Worm (Caenorhabditis elegans): Measurements from ENCODE around the gene srb-5.
"Not testable (repeated sequence)": the region's sequence is repeated elsewhere in the genome, so short reads cannot be mapped to it uniquely, and the experiment has no call there.

The srb-5 gene

DNA sequence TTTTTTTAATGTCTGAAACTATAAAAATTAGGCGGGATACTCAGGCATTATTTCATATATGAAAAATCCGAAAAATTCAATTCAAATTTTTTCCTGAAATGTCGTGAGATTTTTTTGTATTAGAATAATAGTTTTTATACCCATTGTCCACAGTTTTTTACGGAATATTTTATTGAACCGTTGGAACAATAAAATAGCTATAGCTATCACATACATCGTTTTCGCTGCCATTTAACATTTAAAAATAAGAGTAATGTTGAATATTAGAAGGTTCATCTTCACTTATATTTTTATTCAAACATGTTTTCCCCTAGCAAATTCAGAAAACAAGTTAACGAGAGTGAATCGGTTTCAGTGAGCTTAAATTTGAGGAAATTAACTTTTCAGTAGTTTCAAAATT, 8.4 kb upstream of the srb-5 start, which contains the start of gene C27D6.15:
Gene C27D6.15, plus strand, starts transcription at position 301 of the 400 bp plus-strand sequence.
- no peak for TF ChIP-seq lin-13 (GFP tag; optimal IDR thresholded peaks at IDR 0.05)
- TF ChIP-seq fkh-8 (tag; optimal IDR thresholded peaks at IDR 0.05), result no peak
- TF ChIP-seq dsc-1 (tag; optimal IDR thresholded peaks at IDR 0.05), result no peak
- no peak for TF ChIP-seq unc-98 (GFP tag; IDR thresholded peaks at IDR 0.05)
- TF ChIP-seq dpl-1 (GFP tag; optimal IDR thresholded peaks at IDR 0.05), result no peak
- TF ChIP-seq nhr-237 (tag; optimal IDR thresholded peaks at IDR 0.05), result no peak
- no peak for TF ChIP-seq mef-2 (tag; optimal IDR thresholded peaks at IDR 0.05)
- TF ChIP-seq pqm-1 (tag; optimal IDR thresholded peaks at IDR 0.05), result no peak
- no peak for TF ChIP-seq ceh-8 (GFP tag; optimal IDR thresholded peaks at IDR 0.05)
- no peak for TF ChIP-seq hlh-4 (tag; optimal IDR thresholded peaks at IDR 0.05)
- TF ChIP-seq ama-1 (optimal IDR thresholded peaks at IDR 0.05), result no peak
- TF ChIP-seq ets-5 (GFP tag; IDR thresholded peaks at IDR 0.05), result no peak

DNA sequence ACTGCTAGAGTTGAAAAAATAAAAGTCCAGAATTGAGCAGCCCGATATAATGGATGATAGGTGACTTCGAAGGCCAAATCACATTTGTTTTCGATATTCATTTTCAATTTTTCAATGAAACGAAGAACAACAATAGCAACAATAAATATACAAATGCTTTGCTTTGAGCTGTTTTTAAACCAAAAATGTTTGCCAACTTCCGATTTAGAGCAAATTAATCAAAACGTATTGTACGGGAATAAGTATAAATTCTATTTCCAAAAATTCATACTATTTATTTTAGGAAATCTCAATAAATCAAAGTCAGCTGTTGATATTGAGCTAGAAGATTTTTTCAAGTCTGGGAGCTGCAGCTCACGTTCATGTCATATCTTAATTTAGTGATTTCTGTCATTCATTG, 7.7 kb upstream of the srb-5 start, which contains the start of gene srb-1:
Gene srb-1, minus strand, starts transcription at position 101 of the 400 bp plus-strand sequence.
- no peak for TF ChIP-seq nhr-12 (tag; optimal IDR thresholded peaks at IDR 0.05)

DNA sequence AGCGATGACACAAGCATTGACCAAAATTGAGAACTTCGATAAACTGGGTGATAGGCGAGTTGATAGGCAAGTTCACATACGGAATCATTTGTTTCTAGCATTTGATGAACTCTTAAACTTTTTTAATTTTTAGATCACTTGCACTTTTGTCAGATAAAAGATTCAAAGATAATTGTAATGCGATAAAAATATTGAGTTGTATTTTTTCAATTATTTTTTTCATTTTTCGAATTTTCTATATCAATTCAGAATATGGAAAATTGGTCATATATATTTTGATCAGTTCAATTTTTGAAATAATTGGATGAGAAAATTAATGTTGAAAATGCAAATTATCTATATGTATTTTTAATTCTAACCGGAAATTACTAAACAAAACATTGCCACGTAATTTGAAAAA, 3.6 kb upstream of the srb-5 start, which contains the start of gene srb-3:
Gene srb-3, minus strand, starts transcription at position 101 of the 400 bp plus-strand sequence.
- TF ChIP-seq tlp-1 (tag; optimal IDR thresholded peaks at IDR 0.05), result no peak
- no peak for TF ChIP-seq nhr-237 (tag; optimal IDR thresholded peaks at IDR 0.05)
- no peak for TF ChIP-seq elt-2 (tag; optimal IDR thresholded peaks at IDR 0.05)
- TF ChIP-seq ets-5 (GFP tag; IDR thresholded peaks at IDR 0.05), result no peak
- no peak for TF ChIP-seq lin-35 (GFP tag; optimal IDR thresholded peaks at IDR 0.05)
- no peak for TF ChIP-seq lin-13 (GFP tag; optimal IDR thresholded peaks at IDR 0.05)
- no peak for TF ChIP-seq lir-3 (tag; optimal IDR thresholded peaks at IDR 0.05; ENCODE audit: poor library complexity)
- TF ChIP-seq nhr-84 (tag; optimal IDR thresholded peaks at IDR 0.05), result no peak
- no peak for TF ChIP-seq snu-23 (GFP tag; optimal IDR thresholded peaks at IDR 0.05)
- TF ChIP-seq ztf-11 (tag; optimal IDR thresholded peaks at IDR 0.05), result no peak
- TF ChIP-seq lin-39 (tag; optimal IDR thresholded peaks at IDR 0.05), result no peak
- TF ChIP-seq nhr-20 (tag; optimal IDR thresholded peaks at IDR 0.05), result no peak
- TF ChIP-seq pqm-1 (tag; optimal IDR thresholded peaks at IDR 0.05), result no peak
- TF ChIP-seq C34B4.2 (tag; optimal IDR thresholded peaks at IDR 0.05), result no peak
- no peak for TF ChIP-seq F16B12.6 (tag; optimal IDR thresholded peaks at IDR 0.05)
- no peak for TF ChIP-seq jun-1 (tag; optimal IDR thresholded peaks at IDR 0.05)
- TF ChIP-seq Y116A8C.19 (tag; optimal IDR thresholded peaks at IDR 0.05; ENCODE audit: borderline replicate concordance), result no peak
- no peak for TF ChIP-seq mep-1 (tag; optimal IDR thresholded peaks at IDR 0.05)

DNA sequence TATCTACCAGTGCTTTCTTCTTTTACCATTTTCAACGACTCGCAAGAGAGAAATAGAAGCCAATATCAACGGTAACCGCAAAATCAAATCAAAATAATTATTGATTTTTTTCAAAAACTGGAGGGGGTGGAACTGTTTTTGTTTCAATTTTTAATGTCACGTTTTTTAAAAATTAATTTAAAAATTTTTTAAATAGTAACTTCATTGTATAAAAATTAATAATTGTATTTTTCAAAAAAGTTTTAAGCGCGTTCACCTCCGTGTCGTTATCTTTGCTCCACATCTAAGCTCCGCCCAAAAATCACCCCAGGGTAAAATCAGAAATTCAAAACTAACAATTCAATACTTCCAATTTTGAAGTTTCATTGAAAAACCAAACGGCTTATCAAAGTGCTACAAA, 2.1 kb downstream of the srb-5 start, which contains the start of gene C27D6.11:
Gene C27D6.11, minus strand, starts transcription at position 101 of the 400 bp plus-strand sequence.
- TF ChIP-seq hpl-2 (GFP tag; optimal IDR thresholded peaks at IDR 0.05) (no peak), zip-4 (GFP tag; optimal IDR thresholded peaks at IDR 0.05) (no peak), unc-86 (tag; optimal IDR thresholded peaks at IDR 0.05) (no peak), ama-1 (optimal IDR thresholded peaks at IDR 0.05) (no peak), swsn-7 (tag; optimal IDR thresholded peaks at IDR 0.05) (no peak), nhr-90 (tag; optimal IDR thresholded peaks at IDR 0.05; ENCODE audit: poor library complexity) (no peak), zag-1 (tag; optimal IDR thresholded peaks at IDR 0.05) (no peak), pag-3 (tag; optimal IDR thresholded peaks at IDR 0.05; ENCODE audit: borderline replicate concordance, insufficient read depth) (no peak)

DNA sequence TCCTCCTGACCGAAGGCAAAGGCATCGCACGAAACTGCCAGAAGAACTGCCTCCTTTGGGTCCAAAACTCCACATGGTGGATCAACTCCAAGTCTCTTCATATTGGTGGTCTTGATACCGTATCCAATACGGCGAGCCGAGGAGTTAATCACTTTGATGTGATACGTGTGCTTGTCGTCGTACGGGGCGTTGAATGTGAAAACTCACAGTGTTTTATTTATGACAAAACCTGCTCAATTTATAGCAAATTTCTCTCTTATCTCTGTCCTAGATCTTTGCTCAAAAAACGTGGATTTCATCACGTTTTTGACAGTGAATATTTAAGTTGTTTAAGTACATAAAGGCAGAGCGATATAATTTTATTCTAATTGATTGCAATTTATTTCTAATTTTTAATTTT, 4.4 kb downstream of the srb-5 start, which contains the start of gene F58A6.9:
Gene F58A6.9, minus strand, starts transcription at position 101 of the 400 bp plus-strand sequence.
- not testable (repeated sequence) for TF ChIP-seq efl-1 (optimal IDR thresholded peaks at IDR 0.05); efl-1 (GFP tag; optimal IDR thresholded peaks at IDR 0.05 in 1 of 2); unc-62 (GFP tag; optimal IDR thresholded peaks at IDR 0.05); F16B12.6 (tag; optimal IDR thresholded peaks at IDR 0.05)

All from whole organism, L1 larva.